Worm (Caenorhabditis elegans) whole organism, L4 larva: ENCODE measurements around the gene Y7A5A.3.

Experiments used
- F10B5.3 ChIP-seq: sonication (generic microtip); optimal IDR thresholded peaks from 2 replicates; lab custom pipeline; 2016; ENCODE audit warnings: mild to moderate bottlenecking, missing genetic modification characterization, missing compliant biosample characterization
- F26F4.8 ChIP-seq: fragments of 200-800 bp; sonication (Bioruptor generic); conservative IDR thresholded peaks from 2 replicates; pipeline ENCODE4 v1.3.6; 2022; ENCODE audit warnings: missing genetic modification characterization, missing compliant biosample characterization
- F37D6.2 ChIP-seq: sonication (generic microtip); optimal IDR thresholded peaks from 2 replicates; lab custom pipeline; 2016; ENCODE audit warnings: mild to moderate bottlenecking, missing genetic modification characterization, missing compliant biosample characterization
- F49E8.2 ChIP-seq: sonication (generic microtip); optimal IDR thresholded peaks from 2 replicates; lab custom pipeline; 2016; ENCODE audit warnings: missing compliant biosample characterization, mild to moderate bottlenecking, missing genetic modification characterization, borderline replicate concordance
- Y105C5A.15 ChIP-seq: fragments of 200-800 bp; sonication (Bioruptor generic); IDR thresholded peaks from 2 replicates; pipeline ENCODE4 v1.3.6; 2022; ENCODE audit warnings: missing genetic modification characterization, missing compliant biosample characterization
- Y48G9A.11 ChIP-seq: fragments of 200-800 bp; sonication (Bioruptor generic); IDR thresholded peaks from 2 replicates; pipeline ENCODE4 v1.3.6; 2022; ENCODE audit warnings: missing genetic modification reagents, missing genetic modification characterization, missing compliant biosample characterization
- aha-1 ChIP-seq: fragments of 150-350 bp; peaks from one replicate; lab custom pipeline; 2014; ENCODE audit warnings: missing biosample characterization, missing genetic modification characterization
- arid-1 ChIP-seq: fragments of 200-800 bp; sonication (Bioruptor generic); conservative IDR thresholded peaks from 2 replicates; pipeline ENCODE4 v1.3.6; 2022; ENCODE audit warnings: missing genetic modification reagents, missing genetic modification characterization, missing compliant biosample characterization
- ceh-20 ChIP-seq: fragments of 200-800 bp; sonication (Bioruptor generic); IDR thresholded peaks from 2 replicates; pipeline ENCODE4 v1.3.6; 2022; ENCODE audit warnings: missing genetic modification reagents, missing genetic modification characterization, missing compliant biosample characterization
- ceh-28 ChIP-seq: fragments of 150-350 bp; optimal IDR thresholded peaks from 2 replicates; lab custom pipeline; 2014; ENCODE audit warnings: missing biosample characterization, missing genetic modification reagents, missing genetic modification characterization
- ceh-32 ChIP-seq: sonication (generic microtip); optimal IDR thresholded peaks from 2 replicates; lab custom pipeline; 2016; ENCODE audit warnings: mild to moderate bottlenecking, missing genetic modification characterization, missing compliant biosample characterization; ENCODE audit not compliant: poor library complexity
- ceh-44 ChIP-seq: fragments of 200-800 bp; sonication (Bioruptor generic); IDR thresholded peaks from 2 replicates; pipeline ENCODE4 v1.3.6; 2022; ENCODE audit warnings: missing genetic modification reagents, missing genetic modification characterization, missing compliant biosample characterization
- ceh-62 ChIP-seq: sonication (generic microtip); optimal IDR thresholded peaks from 2 replicates; lab custom pipeline; 2017; ENCODE audit warnings: missing biosample characterization, missing genetic modification characterization
- ctbp-1 ChIP-seq: fragments of 200-800 bp; sonication (Bioruptor generic); IDR thresholded peaks from 2 replicates; pipeline ENCODE4 v1.3.6; 2022; ENCODE audit warnings: missing genetic modification reagents, missing genetic modification characterization, missing compliant biosample characterization
- daf-16 ChIP-seq, 3 experiments: sonication (generic microtip); optimal IDR thresholded peaks; 2 replicates each; lab custom pipeline; 2016 to 2017; ENCODE audit warnings: missing genetic modification characterization in 3 of 3, missing genetic modification reagents in 3 of 3, mild to moderate bottlenecking in 2 of 3, missing compliant biosample characterization in 2 of 3, missing biosample characterization in 1 of 3, moderate library complexity in 1 of 3
- dmd-6 ChIP-seq: fragments of 200-800 bp; sonication (Bioruptor generic); IDR thresholded peaks from 2 replicates; pipeline ENCODE4 v1.3.6; 2022; ENCODE audit warnings: missing genetic modification reagents, missing genetic modification characterization, missing compliant biosample characterization
- dpl-1 ChIP-seq: fragments of 150-350 bp; optimal IDR thresholded peaks from 2 replicates; lab custom pipeline; 2014; ENCODE audit warnings: missing biosample characterization, missing genetic modification reagents, missing genetic modification characterization
- duxl-1 ChIP-seq: sonication (generic microtip); optimal IDR thresholded peaks from 2 replicates; lab custom pipeline; 2016; ENCODE audit warnings: mild to moderate bottlenecking, missing genetic modification characterization, moderate library complexity, missing compliant biosample characterization; ENCODE audit not compliant: poor library complexity
- dve-1 ChIP-seq: sonication (generic microtip); optimal IDR thresholded peaks from 2 replicates; lab custom pipeline; 2017; ENCODE audit warnings: antibody characterized with exemption, mild to moderate bottlenecking, missing genetic modification characterization, missing compliant biosample characterization; ENCODE audit not compliant: insufficient read depth
- hif-1 ChIP-seq, 2 experiments: sonication (generic microtip); optimal IDR thresholded peaks; 2 replicates each; lab custom pipeline; 2016 to 2017; ENCODE audit warnings: missing compliant biosample characterization in 2 of 2, missing genetic modification characterization in 2 of 2, missing genetic modification reagents in 2 of 2, missing genotype in 2 of 2, mild to moderate bottlenecking in 1 of 2
- hlh-11 ChIP-seq: fragments of 200-800 bp; sonication (Bioruptor generic); optimal IDR thresholded peaks from 2 replicates; lab custom pipeline; 2018; ENCODE audit warnings: mild to moderate bottlenecking, missing genetic modification characterization, missing compliant biosample characterization
- hlh-30 ChIP-seq: sonication (generic microtip); optimal IDR thresholded peaks from 2 replicates; lab custom pipeline; 2017; ENCODE audit warnings: antibody characterized with exemption, mild to moderate bottlenecking, missing genetic modification characterization, missing compliant biosample characterization; ENCODE audit not compliant: insufficient read depth
- hmg-1.1 ChIP-seq: fragments of 200-800 bp; sonication (Bioruptor generic); IDR thresholded peaks from 2 replicates; pipeline ENCODE4 v1.3.6; 2022; ENCODE audit warnings: missing genetic modification reagents, missing genetic modification characterization, missing compliant biosample characterization
- jun-1 ChIP-seq: fragments of 150-350 bp; optimal IDR thresholded peaks from 2 replicates; lab custom pipeline; 2014; ENCODE audit warnings: missing biosample characterization, missing genetic modification reagents, missing genetic modification characterization
- lin-1 ChIP-seq: fragments of 200-800 bp; sonication (Bioruptor generic); IDR thresholded peaks from 2 replicates; pipeline ENCODE4 v1.3.6; 2022; ENCODE audit warnings: missing genetic modification reagents, missing genetic modification characterization, missing compliant biosample characterization
- lin-29 ChIP-seq: fragments of 200-800 bp; sonication (Bioruptor generic); IDR thresholded peaks from 2 replicates; pipeline ENCODE4 v1.3.6; 2022; ENCODE audit warnings: missing genetic modification reagents, missing genetic modification characterization, missing compliant biosample characterization
- lir-3 ChIP-seq: sonication (generic microtip); optimal IDR thresholded peaks from 2 replicates; lab custom pipeline; 2016; ENCODE audit warnings: mild to moderate bottlenecking, missing genetic modification characterization, missing compliant biosample characterization
- lsy-2 ChIP-seq, 2 experiments: fragments of 150-350 bp in 1 of 2; sonication (generic microtip) in 1 of 2; optimal IDR thresholded peaks; 2 replicates each; lab custom pipeline; 2014 to 2017; ENCODE audit warnings: missing biosample characterization in 2 of 2, missing genetic modification characterization in 2 of 2
- madf-5 ChIP-seq, 2 experiments: fragments of 200-800 bp; sonication (Bioruptor generic); IDR thresholded peaks; 2 replicates each; pipeline ENCODE4 v1.3.6; 2022; ENCODE audit warnings: missing compliant biosample characterization in 2 of 2, missing genetic modification characterization in 2 of 2
- mdl-1 ChIP-seq, 2 experiments: fragments of 150-350 bp in 1 of 2; sonication (generic microtip) in 1 of 2; optimal IDR thresholded peaks; 2 replicates each; lab custom pipeline; 2014 to 2017; ENCODE audit warnings: missing biosample characterization in 2 of 2, missing genetic modification characterization in 2 of 2
- mdt-29 ChIP-seq: fragments of 200-800 bp; sonication (Bioruptor generic); IDR thresholded peaks from 2 replicates; pipeline ENCODE4 v1.3.6; 2022; ENCODE audit warnings: missing genetic modification reagents, missing genetic modification characterization, missing compliant biosample characterization
- mep-1 ChIP-seq: fragments of 150-350 bp; sonication (generic microtip); optimal IDR thresholded peaks from 3 replicates; lab custom pipeline; 2014; ENCODE audit warnings: missing biosample characterization, missing genetic modification characterization
- mxl-2 ChIP-seq: fragments of 200-800 bp; sonication (Bioruptor generic); conservative IDR thresholded peaks from 2 replicates; pipeline ENCODE4 v1.3.6; 2022; ENCODE audit warnings: missing genetic modification reagents, missing genetic modification characterization, missing compliant biosample characterization
- mxl-3 ChIP-seq: fragments of 200-800 bp; sonication (Bioruptor generic); optimal IDR thresholded peaks from 2 replicates; lab custom pipeline; 2018; ENCODE audit warnings: mild to moderate bottlenecking, missing genetic modification characterization, missing compliant biosample characterization
- nhr-10 ChIP-seq: fragments of 150-350 bp; optimal IDR thresholded peaks from 2 replicates; lab custom pipeline; 2014; ENCODE audit warnings: missing biosample characterization, missing genetic modification characterization
- nhr-102 ChIP-seq: sonication (generic microtip); optimal IDR thresholded peaks from 2 replicates; lab custom pipeline; 2016; ENCODE audit warnings: mild to moderate bottlenecking, missing genetic modification characterization, moderate library complexity, missing compliant biosample characterization
- nhr-11 ChIP-seq: fragments of 150-350 bp; optimal IDR thresholded peaks from 2 replicates; lab custom pipeline; 2014; ENCODE audit warnings: missing biosample characterization, missing genetic modification characterization
- nhr-41 ChIP-seq: fragments of 200-800 bp; sonication (Bioruptor generic); IDR thresholded peaks from 2 replicates; pipeline ENCODE4 v1.3.6; 2022; ENCODE audit warnings: missing genetic modification reagents, missing genetic modification characterization, missing compliant biosample characterization
- nhr-48 ChIP-seq: sonication (generic microtip); optimal IDR thresholded peaks from 2 replicates; lab custom pipeline; 2016; ENCODE audit warnings: mild to moderate bottlenecking, missing genetic modification characterization, missing compliant biosample characterization
- nhr-6 ChIP-seq: fragments of 150-350 bp; optimal IDR thresholded peaks from 2 replicates; lab custom pipeline; 2014; ENCODE audit warnings: missing biosample characterization, missing genetic modification characterization
- pqm-1 ChIP-seq: sonication (generic microtip); optimal IDR thresholded peaks from 2 replicates; lab custom pipeline; 2017; ENCODE audit warnings: missing biosample characterization, missing genetic modification characterization
- rbr-2 ChIP-seq: sonication (generic microtip); optimal IDR thresholded peaks from 2 replicates; lab custom pipeline; 2016; ENCODE audit warnings: missing genotype, missing genetic modification characterization, missing compliant biosample characterization
- snpc-4 ChIP-seq: fragments of 150-350 bp; optimal IDR thresholded peaks from 2 replicates; lab custom pipeline; 2014; ENCODE audit warnings: missing biosample characterization, missing genetic modification characterization
- spr-1 ChIP-seq: sonication (generic microtip); optimal IDR thresholded peaks from 2 replicates; lab custom pipeline; 2016; ENCODE audit warnings: mild to moderate bottlenecking, missing genetic modification characterization, missing compliant biosample characterization
- unc-62 ChIP-seq, 3 experiments: fragments of 150-350 bp in 1 of 3; sonication (generic microtip); optimal IDR thresholded peaks in 2 of 3; peaks in 1 of 3; 1 replicate in 1 of 3; 2 replicates in 2 of 3; lab custom pipeline; 2014 to 2017; ENCODE audit warnings: missing biosample characterization in 3 of 3, missing genetic modification characterization in 3 of 3, missing genetic modification reagents in 3 of 3, missing genotype in 1 of 3
- zag-1 ChIP-seq: fragments of 150-350 bp; optimal IDR thresholded peaks from 2 replicates; lab custom pipeline; 2014; ENCODE audit warnings: missing biosample characterization, missing genetic modification characterization
- zip-11 ChIP-seq: fragments of 200-800 bp; sonication (Bioruptor generic); IDR thresholded peaks from 2 replicates; pipeline ENCODE4 v1.3.6; 2022; ENCODE audit warnings: missing genetic modification characterization, missing compliant biosample characterization
- ztf-11 ChIP-seq: fragments of 150-350 bp; optimal IDR thresholded peaks from 2 replicates; lab custom pipeline; 2014; ENCODE audit warnings: missing biosample characterization, missing genetic modification characterization
- ztf-7 ChIP-seq: fragments of 150-350 bp; optimal IDR thresholded peaks from 2 replicates; lab custom pipeline; 2014; ENCODE audit warnings: missing biosample characterization, missing genetic modification characterization

Y7A5A.3 gene

ce11 chrX:15736419-15736818, 48.1 kb downstream of the Y7A5A.3 start:
- TF ChIP-seq ztf-11 (tag; lab: Kevin White, UChicago) (no peak), ztf-7 (tag; lab: Kevin White, UChicago) (peak; percentile 81), zip-11 (GFP tag; lab: Robert Waterston, UW) (no peak), mdl-1 (tag; optimal IDR thresholded peaks at IDR 0.05; lab: Kevin White, UChicago) (peak in 1 of 2 experiments; percentile 40), mxl-2 (no peak), pqm-1 (peak; percentile 58), ctbp-1 (GFP tag; lab: Robert Waterston, UW) (0 out of 2 replicates have a peak, but pooled peaks have one; percentile 13), F49E8.2 (tag; lab: Kevin White, UChicago) (no peak), zag-1 (tag; lab: Kevin White, UChicago) (no peak), F37D6.2 (peak; percentile 79), ceh-62 (no peak), nhr-41 (GFP tag; lab: Robert Waterston, UW) (no peak), mxl-3 (GFP tag; lab: Kevin White, UChicago) (peak; percentile 43), duxl-1 (tag; lab: Kevin White, UChicago) (peak; percentile 95), hlh-30 (tag; lab: Kevin White, UChicago) (peak; percentile 74), dmd-6 (peak; percentile 51), mdt-29 (GFP tag; lab: Robert Waterston, UW) (no peak), spr-1 (tag; lab: Kevin White, UChicago) (peak; percentile 68), arid-1 (no peak), lin-1 (GFP tag; lab: Robert Waterston, UW) (peak; percentile 61; the same call in 1 of the 2 replicates), aha-1 (peak; percentile 31), dpl-1 (peak; percentile 11), nhr-6 (tag; lab: Kevin White, UChicago) (peak; percentile 76), Y48G9A.11 (GFP tag; lab: Robert Waterston, UW) (no peak), unc-62 (GFP tag; optimal IDR thresholded peaks at IDR 0.05 in 1 of 2; lab: Kevin White, UChicago) (peak in 1 of 2 experiments; percentile 27), unc-62 (tag; optimal IDR thresholded peaks at IDR 0.05; lab: Kevin White, UChicago) (no peak), snpc-4 (no peak), lsy-2 (tag; optimal IDR thresholded peaks at IDR 0.05; lab: Kevin White, UChicago) (peak; percentile 20 to 85), daf-16 (GFP tag; optimal IDR thresholded peaks at IDR 0.05; lab: Kevin White, UChicago) (no peak), daf-16 (tag; optimal IDR thresholded peaks at IDR 0.05; lab: Kevin White, UChicago) (peak; percentile 67), lir-3 (tag; lab: Kevin White, UChicago) (peak; percentile 11), F26F4.8 (GFP tag; lab: Robert Waterston, UW) (no peak), nhr-10 (peak; percentile 41), dve-1 (tag; lab: Kevin White, UChicago) (peak; percentile 94), nhr-48 (tag; lab: Kevin White, UChicago) (peak; percentile 44), nhr-11 (tag; lab: Kevin White, UChicago) (peak; percentile 32), ceh-32 (tag; lab: Kevin White, UChicago) (peak; percentile 18), Y105C5A.15 (no peak), hmg-1.1 (GFP tag; lab: Robert Waterston, UW) (peak; percentile 91), ceh-44 (no peak), jun-1 (tag; lab: Kevin White, UChicago) (peak; percentile 89), ceh-28 (tag; lab: Kevin White, UChicago) (peak; percentile 79), ceh-20 (GFP tag; lab: Robert Waterston, UW) (peak; percentile 54; the same call in 1 of the 2 replicates), F10B5.3 (tag; lab: Kevin White, UChicago) (peak; percentile 94), hlh-11 (tag; lab: Kevin White, UChicago) (peak; percentile 71), hif-1 (tag; optimal IDR thresholded peaks at IDR 0.05; lab: Kevin White, UChicago) (peak in 1 of 2 experiments; percentile 46), madf-5 (GFP tag; IDR thresholded peaks at IDR 0.05; lab: Robert Waterston, UW) (peak in 1 of 2 experiments; percentile 47; a peak in 1 of 4 replicates), rbr-2 (peak; percentile 85), mep-1 (tag; lab: Kevin White, UChicago) (peak; percentile 87), nhr-102 (tag; lab: Kevin White, UChicago) (peak; percentile 93), lin-29 (GFP tag; lab: Robert Waterston, UW) (peak; percentile 66; the same call in 1 of the 2 replicates)
